Worm (Caenorhabditis elegans): ENCODE results near the gene C45H4.18.

DNA sequence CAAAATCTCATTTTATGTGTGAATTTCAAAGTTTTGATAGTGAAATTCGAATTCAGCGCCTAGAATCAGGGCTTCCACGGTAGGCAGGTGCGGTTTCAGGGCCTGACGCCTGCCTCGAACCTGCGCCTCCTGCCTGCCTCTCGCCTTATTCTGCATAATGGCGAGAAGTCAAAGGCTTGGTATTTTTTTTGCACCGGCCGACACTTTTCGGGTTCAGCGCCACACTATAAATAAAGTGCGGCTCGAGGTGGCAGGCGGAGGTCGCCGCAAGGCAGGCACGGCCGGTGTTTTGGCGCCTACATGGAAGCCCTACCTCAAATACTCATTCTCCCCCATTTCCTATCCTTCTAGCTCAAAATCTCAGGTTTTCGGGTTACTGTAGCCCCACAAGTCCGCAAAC lies 25.1 kb downstream of the C45H4.18 start:
- TF ChIP-seq daf-12 (tag; optimal IDR thresholded peaks at IDR 0.05) (no peak), ztf-11 (tag; optimal IDR thresholded peaks at IDR 0.05) (no peak), ZK546.5 (tag; optimal IDR thresholded peaks at IDR 0.05) (no peak), unc-39 (tag; optimal IDR thresholded peaks at IDR 0.05) (no peak), nfya-1 (tag; optimal IDR thresholded peaks at IDR 0.05; ENCODE audit: insufficient read depth) (no peak), nhr-28 (tag; optimal IDR thresholded peaks at IDR 0.05) (no peak), fkh-10 (GFP tag; optimal IDR thresholded peaks at IDR 0.05) (no peak), nhr-237 (tag; optimal IDR thresholded peaks at IDR 0.05) (no peak), egl-5 (tag; optimal IDR thresholded peaks at IDR 0.05) (no peak)

Data from whole organism, L3 larva.